Fruit fly (Drosophila melanogaster): ENCODE results near the gene pins.
A peak's percentile ranks its signal among the peaks of the same experiment; 100 is the strongest.

Gene pins

dm6 chr3R:27569706-27570105, 12.9 kb upstream of the pins start (continued):
- TF ChIP-seq H2.0 (GFP tag; IDR thresholded peaks at IDR 0.05), result peak; percentile 86
- TF ChIP-seq CG10543 (GFP tag; optimal IDR thresholded peaks at IDR 0.05), result peak; percentile 79
- no peak for TF ChIP-seq CG15601 (tag; optimal IDR thresholded peaks at IDR 0.05)
- TF ChIP-seq jigr1 (GFP tag; IDR thresholded peaks at IDR 0.05), result peak; percentile 65; the same call in 2 of the 3 replicates
- TF ChIP-seq esg (GFP tag; conservative IDR thresholded peaks at IDR 0.05), result peak; percentile 91
- no peak for TF ChIP-seq Opbp (GFP tag; IDR thresholded peaks at IDR 0.05; ENCODE audit: partially characterized antibody)
- TF ChIP-seq CG3281 (GFP tag; optimal IDR thresholded peaks at IDR 0.05), result peak; percentile 91
- TF ChIP-seq gcm2 (GFP tag; optimal IDR thresholded peaks at IDR 0.05), result no peak
- peak; percentile 90 for TF ChIP-seq tap (tag; optimal IDR thresholded peaks at IDR 0.05)
- peak; percentile 92 for TF ChIP-seq HLH3B (GFP tag; IDR thresholded peaks at IDR 0.05)
- TF ChIP-seq CG6765 (GFP tag; optimal IDR thresholded peaks at IDR 0.05), result peak; percentile 67
- no peak for TF ChIP-seq amos (GFP tag; IDR thresholded peaks at IDR 0.05; ENCODE audit: partially characterized antibody)
- TF ChIP-seq CG2202 (tag; optimal IDR thresholded peaks at IDR 0.05), result no peak
- peak; percentile 70; the same call in 1 of the 2 replicates for TF ChIP-seq chm (GFP tag; IDR thresholded peaks at IDR 0.05)
- 0 out of 3 replicates have a peak, but pooled peaks have one; percentile 63 for TF ChIP-seq CG2199 (GFP tag; IDR thresholded peaks at IDR 0.05)
- peak; percentile 67 for TF ChIP-seq Ets97D (GFP tag; optimal IDR thresholded peaks at IDR 0.05)
- TF ChIP-seq Optix (GFP tag; IDR thresholded peaks at IDR 0.05), result peak; percentile 84
- peak; percentile 54 for TF ChIP-seq CG12744 (GFP tag; optimal IDR thresholded peaks at IDR 0.05)
- peak; percentile 88 for TF ChIP-seq CG1792 (GFP tag; optimal IDR thresholded peaks at IDR 0.05)
- TF ChIP-seq NfI (GFP tag; optimal IDR thresholded peaks at IDR 0.05), result peak; percentile 69
- no peak for TF ChIP-seq br (optimal IDR thresholded peaks at IDR 0.05)
- TF ChIP-seq CG33213 (GFP tag; optimal IDR thresholded peaks at IDR 0.05), result peak; percentile 91
- peak; percentile 58 for TF ChIP-seq Mes4 (GFP tag; optimal IDR thresholded peaks at IDR 0.05)
- peak; percentile 82 for TF ChIP-seq nerfin-1 (tag; optimal IDR thresholded peaks at IDR 0.05)
- TF ChIP-seq zfh1 (GFP tag; IDR thresholded peaks at IDR 0.05), result peak; percentile 90
- peak; percentile 63 for TF ChIP-seq sima (GFP tag; optimal IDR thresholded peaks at IDR 0.05)
- TF ChIP-seq CG10462 (GFP tag; optimal IDR thresholded peaks at IDR 0.05), result peak; percentile 29
- peak; percentile 40 for TF ChIP-seq TFAM (GFP tag; optimal IDR thresholded peaks at IDR 0.05)
- peak; percentile 71 for TF ChIP-seq CG8281 (tag; optimal IDR thresholded peaks at IDR 0.05)
- TF ChIP-seq HLHmδ (GFP tag; optimal IDR thresholded peaks at IDR 0.05), result no peak
- TF ChIP-seq dm (GFP tag; optimal IDR thresholded peaks at IDR 0.05), result peak; percentile 53
- peak; percentile 53 for TF ChIP-seq trem (tag; optimal IDR thresholded peaks at IDR 0.05)
- no peak for TF ChIP-seq nerfin-2 (GFP tag; IDR thresholded peaks at IDR 0.05; ENCODE audit: partially characterized antibody)
- TF ChIP-seq CG10431 (GFP tag; optimal IDR thresholded peaks at IDR 0.05), result no peak
- peak; percentile 69 for TF ChIP-seq CG9817 (tag; optimal IDR thresholded peaks at IDR 0.05)
- TF ChIP-seq kni (GFP tag; optimal IDR thresholded peaks at IDR 0.05), result no peak
- peak; percentile 16 for TF ChIP-seq pzg (GFP tag; optimal IDR thresholded peaks at IDR 0.05)
- no peak for TF ChIP-seq aop (GFP tag; IDR thresholded peaks at IDR 0.05)
- TF ChIP-seq tll (GFP tag; optimal IDR thresholded peaks at IDR 0.05), result no peak
- peak; percentile 76 for TF ChIP-seq Xbp1 (GFP tag; optimal IDR thresholded peaks at IDR 0.05)
- TF ChIP-seq Max (GFP tag; optimal IDR thresholded peaks at IDR 0.05), result peak; percentile 77
- peak; percentile 79 for TF ChIP-seq MBD-R2 (GFP tag; IDR thresholded peaks at IDR 0.05)
- TF ChIP-seq trh (GFP tag; optimal IDR thresholded peaks at IDR 0.05), result peak; percentile 45
- TF ChIP-seq bbx (GFP tag; IDR thresholded peaks at IDR 0.05; ENCODE audit: partially characterized antibody), result no peak
- peak; percentile 93 for TF ChIP-seq so (GFP tag; IDR thresholded peaks at IDR 0.05)
- TF ChIP-seq D19A (tag; optimal IDR thresholded peaks at IDR 0.05), result no peak
- no peak for TF ChIP-seq CG8478 (optimal IDR thresholded peaks at IDR 0.05)
- peak; percentile 88 for TF ChIP-seq CG32772 (GFP tag; IDR thresholded peaks at IDR 0.05)
- TF ChIP-seq C15 (GFP tag; IDR thresholded peaks at IDR 0.05), result peak; percentile 76; the same call in 2 of the 3 replicates
- TF ChIP-seq CG1602 (GFP tag; optimal IDR thresholded peaks at IDR 0.05), result peak; percentile 46
- TF ChIP-seq lbe (GFP tag; optimal IDR thresholded peaks at IDR 0.05), result peak; percentile 89
- TF ChIP-seq Gug (GFP tag; IDR thresholded peaks at IDR 0.05), result peak; percentile 78

All from whole organism, embryonic.